Fruit fly (Drosophila melanogaster) whole organism, embryonic: ENCODE measurements around the gene NELF-B.

ENCODE experiments used
- Ada2b ChIP-seq: fragments of 200-800 bp; sonication (Bioruptor generic); IDR thresholded peaks from 2 replicates; pipeline ENCODE4 v1.3.6; 2022; ENCODE audit warnings: missing biosample characterization, missing genetic modification characterization
- BEAF-32 ChIP-seq: fragments of 200-800 bp; sonication (Bioruptor generic); optimal IDR thresholded peaks from 3 replicates; lab custom pipeline; 2017; ENCODE audit warnings: missing biosample characterization, missing genetic modification characterization, mild to moderate bottlenecking, moderate library complexity, missing genetic modification reagents
- CG10147 ChIP-seq: fragments of 200-800 bp; sonication (Bioruptor generic); optimal IDR thresholded peaks from 2 replicates; lab custom pipeline; 2019; ENCODE audit warnings: missing biosample characterization, mild to moderate bottlenecking, missing genetic modification characterization, moderate library complexity
- CG10462 ChIP-seq: fragments of 200-800 bp; sonication (Bioruptor generic); optimal IDR thresholded peaks from 2 replicates; lab custom pipeline; 2016; ENCODE audit warnings: missing biosample characterization, missing genetic modification characterization
- CG11398 ChIP-seq: fragments of 200-800 bp; sonication (Bioruptor generic); optimal IDR thresholded peaks from 2 replicates; lab custom pipeline; 2016; ENCODE audit warnings: missing biosample characterization, missing genetic modification characterization
- CG12744 ChIP-seq: fragments of 200-800 bp; sonication (Bioruptor generic); optimal IDR thresholded peaks from 2 replicates; lab custom pipeline; 2016; ENCODE audit warnings: missing biosample characterization, missing genetic modification characterization
- CG13624 ChIP-seq: fragments of 200-800 bp; sonication (Bioruptor generic); optimal IDR thresholded peaks from 2 replicates; lab custom pipeline; 2016; ENCODE audit warnings: missing biosample characterization, missing genetic modification characterization
- CG14050 ChIP-seq: fragments of 200-800 bp; sonication (Bioruptor generic); IDR thresholded peaks from 3 replicates; pipeline ENCODE4 v1.3.6; 2022; ENCODE audit warnings: missing biosample characterization, missing genetic modification characterization
- CG1603 ChIP-seq: fragments of 200-800 bp; sonication (Bioruptor generic); optimal IDR thresholded peaks from 2 replicates; lab custom pipeline; 2019; ENCODE audit warnings: missing biosample characterization, mild to moderate bottlenecking, missing genetic modification characterization, moderate library complexity
- CG18011 ChIP-seq: fragments of 200-800 bp; sonication (Bioruptor generic); optimal IDR thresholded peaks from 2 replicates; lab custom pipeline; 2017; ENCODE audit warnings: missing biosample characterization, missing genetic modification characterization, mild to moderate bottlenecking, moderate library complexity, missing genotype
- CG1832 ChIP-seq: fragments of 200-800 bp; sonication (Bioruptor generic); optimal IDR thresholded peaks from 2 replicates; lab custom pipeline; 2017; ENCODE audit warnings: missing biosample characterization, mild to moderate bottlenecking, missing genetic modification characterization, inconsistent platforms
- CG2116 ChIP-seq: fragments of 200-800 bp; sonication (Bioruptor generic); optimal IDR thresholded peaks from 3 replicates; lab custom pipeline; 2018; ENCODE audit warnings: missing biosample characterization, mild to moderate bottlenecking, missing genetic modification characterization
- CG2712 ChIP-seq: fragments of 200-800 bp; optimal IDR thresholded peaks from 3 replicates; lab custom pipeline; 2019; ENCODE audit warnings: missing biosample characterization, mild to moderate bottlenecking, missing genetic modification characterization, moderate library complexity
- CG31441 ChIP-seq: fragments of 200-800 bp; sonication (Bioruptor generic); IDR thresholded peaks from 2 replicates; pipeline ENCODE4 v1.3.6; 2022; ENCODE audit warnings: missing biosample characterization, missing genetic modification characterization
- CG32772 ChIP-seq: fragments of 200-800 bp; sonication (Bioruptor generic); IDR thresholded peaks from 2 replicates; pipeline ENCODE4 v1.3.6; 2022; ENCODE audit warnings: missing biosample characterization, missing genetic modification characterization
- CG34376 ChIP-seq: fragments of 200-800 bp; sonication (Bioruptor generic); optimal IDR thresholded peaks from 2 replicates; lab custom pipeline; 2018; ENCODE audit warnings: missing biosample characterization, mild to moderate bottlenecking, missing genetic modification characterization
- CG34422 ChIP-seq: fragments of 200-800 bp; sonication (Bioruptor generic); IDR thresholded peaks from 3 replicates; pipeline ENCODE4 v1.3.6; 2022; ENCODE audit warnings: missing biosample characterization, missing genetic modification characterization
- CG3995 ChIP-seq: fragments of 200-800 bp; sonication (Bioruptor generic); optimal IDR thresholded peaks from 3 replicates; lab custom pipeline; 2016; ENCODE audit warnings: missing biosample characterization, missing genetic modification characterization
- CG6654 ChIP-seq: fragments of 200-800 bp; sonication (Bioruptor generic); optimal IDR thresholded peaks from 2 replicates; lab custom pipeline; 2017; ENCODE audit warnings: missing biosample characterization, mild to moderate bottlenecking, missing genetic modification characterization
- CG7556 ChIP-seq: fragments of 200-800 bp; sonication (Bioruptor generic); optimal IDR thresholded peaks from 2 replicates; lab custom pipeline; 2017; ENCODE audit warnings: missing biosample characterization, mild to moderate bottlenecking, missing genetic modification characterization
- CG8359 ChIP-seq: fragments of 200-800 bp; sonication (Bioruptor generic); optimal IDR thresholded peaks from 2 replicates; lab custom pipeline; 2017; ENCODE audit warnings: missing biosample characterization, mild to moderate bottlenecking, missing genetic modification characterization, borderline replicate concordance
- Chrac-16 ChIP-seq: fragments of 200-800 bp; sonication (Bioruptor generic); optimal IDR thresholded peaks from 3 replicates; lab custom pipeline; 2016; ENCODE audit warnings: missing biosample characterization, missing genetic modification characterization
- D ChIP-seq, 2 experiments: fragments of 200-800 bp in 1 of 2; fragments of >200 bp in 1 of 2; sonication (Bioruptor generic) in 1 of 2; optimal IDR thresholded peaks; 2 replicates in 1 of 2; 3 replicates in 1 of 2; lab custom pipeline; 2017; ENCODE audit warnings: mild to moderate bottlenecking in 1 of 2, missing biosample characterization in 1 of 2, missing genetic modification characterization in 1 of 2, missing genetic modification reagents in 1 of 2
- Dip2 ChIP-seq: fragments of 200-800 bp; sonication (Bioruptor generic); IDR thresholded peaks from 2 replicates; pipeline ENCODE4 v1.3.6; 2022; ENCODE audit warnings: missing biosample characterization, missing genetic modification characterization
- Dll ChIP-seq: fragments of 200-800 bp; sonication (Bioruptor generic); IDR thresholded peaks from 4 replicates; pipeline ENCODE4 v1.3.6; 2022; ENCODE audit warnings: missing biosample characterization, missing genetic modification characterization; ENCODE audit not compliant: partially characterized antibody
- Doc2 ChIP-seq: fragments of 200-800 bp; sonication (Bioruptor generic); IDR thresholded peaks from 2 replicates; pipeline ENCODE4 v1.3.6; 2022; ENCODE audit warnings: missing biosample characterization, missing genetic modification characterization
- Doc3 ChIP-seq: fragments of 200-800 bp; sonication (Bioruptor generic); IDR thresholded peaks from 3 replicates; pipeline ENCODE4 v1.3.6; 2022; ENCODE audit warnings: missing biosample characterization, missing genetic modification characterization; ENCODE audit not compliant: partially characterized antibody
- Ets97D ChIP-seq: fragments of 200-800 bp; sonication (Bioruptor generic); optimal IDR thresholded peaks from 3 replicates; lab custom pipeline; 2016; ENCODE audit warnings: missing biosample characterization, missing genetic modification characterization
- Lim3 ChIP-seq: fragments of 200-800 bp; sonication (Bioruptor generic); IDR thresholded peaks from 2 replicates; pipeline ENCODE4 v1.3.6; 2022; ENCODE audit warnings: missing biosample characterization, missing genetic modification characterization
- MBD-R2 ChIP-seq: fragments of 200-800 bp; sonication (Bioruptor generic); IDR thresholded peaks from 2 replicates; pipeline ENCODE4 v1.3.6; 2022; ENCODE audit warnings: missing biosample characterization, missing genetic modification characterization
- MESR4 ChIP-seq: fragments of 200-800 bp; sonication (Bioruptor generic); optimal IDR thresholded peaks from 2 replicates; lab custom pipeline; 2018; ENCODE audit warnings: missing biosample characterization, mild to moderate bottlenecking, missing genetic modification characterization, moderate library complexity
- Meics ChIP-seq: fragments of 200-800 bp; sonication (Bioruptor generic); optimal IDR thresholded peaks from 2 replicates; lab custom pipeline; 2017; ENCODE audit warnings: missing biosample characterization, mild to moderate bottlenecking, missing genetic modification characterization
- Opbp ChIP-seq: fragments of 200-800 bp; sonication (Bioruptor generic); IDR thresholded peaks from 3 replicates; pipeline ENCODE4 v1.3.6; 2022; ENCODE audit warnings: missing biosample characterization, missing genetic modification characterization; ENCODE audit not compliant: partially characterized antibody
- Optix ChIP-seq: fragments of 200-800 bp; sonication (Bioruptor generic); IDR thresholded peaks from 3 replicates; pipeline ENCODE4 v1.3.6; 2022; ENCODE audit warnings: missing biosample characterization, missing genetic modification characterization
- PHDP ChIP-seq: fragments of 200-800 bp; sonication (Bioruptor generic); optimal IDR thresholded peaks from 3 replicates; lab custom pipeline; 2018; ENCODE audit warnings: missing biosample characterization, mild to moderate bottlenecking, missing genetic modification characterization, moderate library complexity
- Scr ChIP-seq: fragments of 200-800 bp; sonication (Bioruptor generic); IDR thresholded peaks from 2 replicates; pipeline ENCODE4 v1.3.6; 2022; ENCODE audit warnings: missing biosample characterization, missing genetic modification characterization; ENCODE audit not compliant: partially characterized antibody
- ase ChIP-seq: fragments of 200-800 bp; sonication (Bioruptor generic); IDR thresholded peaks from 3 replicates; pipeline ENCODE4 v1.3.6; 2022; ENCODE audit warnings: missing biosample characterization, missing genetic modification characterization
- caup ChIP-seq: fragments of 200-800 bp; sonication (Bioruptor generic); optimal IDR thresholded peaks from 3 replicates; lab custom pipeline; 2017; ENCODE audit warnings: missing biosample characterization, mild to moderate bottlenecking, missing genetic modification characterization, moderate library complexity; ENCODE audit not compliant: severe bottlenecking
- cg ChIP-seq: fragments of 200-800 bp; sonication (Bioruptor generic); optimal IDR thresholded peaks from 3 replicates; lab custom pipeline; 2019; ENCODE audit warnings: missing biosample characterization, mild to moderate bottlenecking, missing genetic modification characterization, moderate library complexity
- chm ChIP-seq: fragments of 200-800 bp; sonication (Bioruptor generic); IDR thresholded peaks from 2 replicates; pipeline ENCODE4 v1.3.6; 2022; ENCODE audit warnings: missing biosample characterization, missing genetic modification characterization
- chn ChIP-seq: fragments of 200-800 bp; sonication (Bioruptor generic); optimal IDR thresholded peaks from 2 replicates; lab custom pipeline; 2016; ENCODE audit warnings: missing biosample characterization, missing genetic modification characterization
- fu2 ChIP-seq: fragments of 200-800 bp; sonication (Bioruptor generic); optimal IDR thresholded peaks from 2 replicates; lab custom pipeline; 2016; ENCODE audit warnings: missing biosample characterization, missing genetic modification characterization
- gce ChIP-seq: fragments of 200-800 bp; sonication (Bioruptor generic); IDR thresholded peaks from 3 replicates; pipeline ENCODE4 v1.3.6; 2022; ENCODE audit warnings: missing biosample characterization, missing genetic modification characterization
- hbn ChIP-seq: fragments of 200-800 bp; sonication (Bioruptor generic); IDR thresholded peaks from 2 replicates; pipeline ENCODE4 v1.3.6; 2022; ENCODE audit warnings: missing biosample characterization, missing genetic modification characterization; ENCODE audit not compliant: partially characterized antibody
- knrl ChIP-seq: fragments of 200-800 bp; sonication (Bioruptor generic); IDR thresholded peaks from 3 replicates; pipeline ENCODE4 v1.3.6; 2022; ENCODE audit warnings: missing biosample characterization, missing genetic modification characterization; ENCODE audit not compliant: partially characterized antibody
- pan ChIP-seq, 4 experiments: fragments of >200 bp in 3 of 4; fragments of 200-800 bp in 1 of 4; sonication (Bioruptor generic) in 1 of 4; optimal IDR thresholded peaks in 3 of 4; IDR thresholded peaks in 1 of 4; 2 replicates each; pipeline versions ENCODE4 v1.3.6 to Lab custom; 2017 to 2022; ENCODE audit warnings: missing biosample characterization in 2 of 4, missing genetic modification characterization in 2 of 4, mixed read lengths in 1 of 4
- pzg ChIP-seq: fragments of 200-800 bp; sonication (Bioruptor generic); optimal IDR thresholded peaks from 3 replicates; lab custom pipeline; 2018; ENCODE audit warnings: missing biosample characterization, mild to moderate bottlenecking, missing genetic modification characterization, moderate library complexity
- sna ChIP-seq: fragments of 200-800 bp; sonication (Bioruptor generic); IDR thresholded peaks from 2 replicates; pipeline ENCODE4 v1.3.6; 2022; ENCODE audit warnings: missing biosample characterization, missing genetic modification characterization; ENCODE audit not compliant: partially characterized antibody
- unc-4 ChIP-seq: fragments of 200-800 bp; sonication (Bioruptor generic); IDR thresholded peaks from 2 replicates; pipeline ENCODE4 v1.3.6; 2022; ENCODE audit warnings: missing biosample characterization, missing genetic modification characterization; ENCODE audit not compliant: partially characterized antibody

The NELF-B gene

dm6 chrX:7721905-7722304 lies 6.3 kb downstream of the NELF-B start, which contains the start of gene Hira (continued):
- TF ChIP-seq CG11398: no peak
- peak; percentile 34 for TF ChIP-seq Ets97D
- TF ChIP-seq Lim3: no peak
- TF ChIP-seq Chrac-16: no peak
- TF ChIP-seq CG6654 (GFP tag; lab: Kevin White, UChicago): no peak
- TF ChIP-seq CG7556 (GFP tag; lab: Kevin White, UChicago): no peak
- peak; percentile 75 for TF ChIP-seq knrl
- no peak for TF ChIP-seq D (optimal IDR thresholded peaks at IDR 0.05; lab: Kevin White, UChicago)
- no peak for TF ChIP-seq D (GFP tag; optimal IDR thresholded peaks at IDR 0.05; lab: Kevin White, UChicago)
- no peak for TF ChIP-seq CG10462 (GFP tag; lab: Kevin White, UChicago)
- TF ChIP-seq CG13624 (GFP tag; lab: Kevin White, UChicago): peak; percentile 14
- TF ChIP-seq pan (optimal IDR thresholded peaks at IDR 0.05; lab: Kevin White, UChicago): no peak
- no peak for TF ChIP-seq pan (GFP tag; optimal IDR thresholded peaks at IDR 0.05 in 1 of 2, IDR thresholded peaks at IDR 0.05 in 1 of 2)
- no peak for TF ChIP-seq gce (GFP tag; lab: Robert Waterston, UW)
- TF ChIP-seq Meics (GFP tag; lab: Kevin White, UChicago): no peak
- TF ChIP-seq CG2712: peak; percentile 8
- TF ChIP-seq CG31441 (GFP tag; lab: Robert Waterston, UW): no peak
- no peak for TF ChIP-seq CG10147 (GFP tag; lab: Kevin White, UChicago)
- no peak for TF ChIP-seq cg (GFP tag; lab: Kevin White, UChicago)
- TF ChIP-seq chn (GFP tag; lab: Kevin White, UChicago): no peak
- no peak for TF ChIP-seq Ada2b (GFP tag; lab: Robert Waterston, UW)
- TF ChIP-seq caup (GFP tag; lab: Kevin White, UChicago): no peak
- peak; percentile 88 for TF ChIP-seq CG2116 (GFP tag; lab: Kevin White, UChicago)
- peak; percentile 77 for TF ChIP-seq Doc3
- TF ChIP-seq CG1832 (GFP tag; lab: Kevin White, UChicago): no peak
- peak; percentile 7 for TF ChIP-seq PHDP (tag; lab: Kevin White, UChicago)
- TF ChIP-seq pzg: peak; percentile 87
- TF ChIP-seq CG14050 (GFP tag; lab: Robert Waterston, UW): no peak
- TF ChIP-seq Scr (GFP tag; lab: Robert Waterston, UW): peak; percentile 83
- no peak for TF ChIP-seq fu2 (GFP tag; lab: Kevin White, UChicago)
- no peak for TF ChIP-seq CG18011 (GFP tag; lab: Kevin White, UChicago)
- peak; percentile 38 for TF ChIP-seq MESR4 (GFP tag; lab: Kevin White, UChicago)
- no peak for TF ChIP-seq CG32772 (GFP tag; lab: Robert Waterston, UW)
- peak; percentile 80 for TF ChIP-seq MBD-R2 (GFP tag; lab: Robert Waterston, UW)
- TF ChIP-seq CG34376 (GFP tag; lab: Kevin White, UChicago): peak; percentile 65
- TF ChIP-seq chm (GFP tag; lab: Robert Waterston, UW): no peak
- peak; percentile 88 for TF ChIP-seq unc-4 (GFP tag; lab: Robert Waterston, UW)
- peak; percentile 82 for TF ChIP-seq hbn
- TF ChIP-seq Opbp (GFP tag; lab: Robert Waterston, UW): peak; percentile 89
- peak; percentile 83 for TF ChIP-seq sna (GFP tag; lab: Robert Waterston, UW)
- TF ChIP-seq BEAF-32 (GFP tag; lab: Kevin White, UChicago): peak; percentile 80
- peak; percentile 67 for TF ChIP-seq CG1603
- no peak for TF ChIP-seq CG12744
- TF ChIP-seq Dll (GFP tag; lab: Robert Waterston, UW): peak; percentile 88
- TF ChIP-seq CG34422 (GFP tag; lab: Robert Waterston, UW): no peak; the same call in 2 of the 3 replicates
- TF ChIP-seq CG3995 (GFP tag; lab: Kevin White, UChicago): peak; percentile 33
- no peak for TF ChIP-seq CG8359 (GFP tag; lab: Kevin White, UChicago)
- no peak for TF ChIP-seq Dip2 (GFP tag; lab: Robert Waterston, UW)
- TF ChIP-seq Optix (GFP tag; lab: Robert Waterston, UW): no peak
- TF ChIP-seq ase: no peak
- TF ChIP-seq Doc2: no peak
